Worm (Caenorhabditis elegans) whole organism, dauer: ENCODE measurements around the gene F44B9.2.

Source experiments
- unc-62 ChIP-seq: sonication (generic microtip); optimal IDR thresholded peaks from 2 replicates; lab custom pipeline; 2017; ENCODE audit warnings: missing biosample characterization, missing genetic modification reagents, missing genetic modification characterization

The F44B9.2 gene

DNA sequence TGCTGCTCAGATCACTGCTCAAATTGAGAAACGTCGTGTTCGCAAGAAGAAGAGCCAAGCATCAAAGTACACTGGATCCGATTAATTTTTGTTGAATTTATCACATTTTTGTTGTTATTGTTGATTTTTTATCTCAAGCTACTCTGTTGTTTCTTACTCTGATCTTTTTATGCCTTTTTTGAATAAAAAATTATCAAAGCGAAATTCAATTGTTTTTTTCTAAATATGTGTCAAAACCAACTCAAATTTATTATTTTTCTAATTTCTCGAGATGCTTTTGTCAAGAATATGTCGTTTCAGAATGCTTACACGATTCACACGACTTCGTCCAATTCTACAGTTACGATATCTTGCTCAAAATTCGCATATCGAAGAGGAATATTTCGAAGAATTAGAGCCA is 25.1 kb downstream of the F44B9.2 start, which contains the start of gene K12H4.2:
Gene K12H4.2, plus strand, starts transcription at position 301 of the 400 bp plus-strand sequence.
- TF ChIP-seq unc-62, result no peak

DNA sequence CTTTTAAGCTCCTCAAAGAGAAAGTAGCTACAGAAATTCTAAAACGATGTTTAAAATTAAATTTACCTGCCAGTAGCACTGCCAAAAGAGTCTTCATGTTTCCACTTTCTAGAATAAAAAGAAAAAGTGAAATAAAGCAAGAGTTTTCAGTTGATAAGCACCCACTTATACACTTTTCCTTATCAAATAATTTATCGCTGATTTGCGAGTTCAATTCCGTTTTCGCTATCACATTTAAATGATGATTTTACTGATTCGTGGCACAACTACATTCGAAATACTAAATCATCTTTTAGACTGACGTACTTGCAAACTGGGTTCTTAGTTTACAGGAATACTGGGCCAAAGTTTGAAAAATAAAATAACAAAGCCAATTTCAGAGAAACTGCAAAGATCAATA is 28.7 kb downstream of the F44B9.2 start, which contains the start of gene K12H4.7:
Gene K12H4.7, minus strand, starts transcription at position 138 of the 400 bp plus-strand sequence.
- TF ChIP-seq unc-62, result no peak

DNA sequence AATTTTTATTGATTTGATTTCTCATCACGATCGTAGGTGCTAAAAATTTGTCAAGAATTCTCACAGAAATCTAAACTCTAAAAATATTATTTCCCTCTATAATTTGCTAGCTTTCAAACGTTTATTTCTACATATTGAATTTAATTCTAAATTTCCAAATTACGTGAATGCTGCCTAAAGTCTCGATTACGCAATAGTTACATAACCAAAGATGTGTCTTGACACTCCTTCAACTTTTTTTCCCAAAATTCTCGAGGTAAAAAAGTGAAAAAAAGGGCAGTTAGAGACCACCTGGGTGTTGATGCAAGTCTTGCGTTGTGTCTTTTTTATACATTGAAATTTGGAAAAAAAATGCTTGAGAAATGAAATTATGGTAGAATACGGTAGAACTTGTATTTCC is 29.6 kb downstream of the F44B9.2 start:
- no peak for TF ChIP-seq unc-62

DNA sequence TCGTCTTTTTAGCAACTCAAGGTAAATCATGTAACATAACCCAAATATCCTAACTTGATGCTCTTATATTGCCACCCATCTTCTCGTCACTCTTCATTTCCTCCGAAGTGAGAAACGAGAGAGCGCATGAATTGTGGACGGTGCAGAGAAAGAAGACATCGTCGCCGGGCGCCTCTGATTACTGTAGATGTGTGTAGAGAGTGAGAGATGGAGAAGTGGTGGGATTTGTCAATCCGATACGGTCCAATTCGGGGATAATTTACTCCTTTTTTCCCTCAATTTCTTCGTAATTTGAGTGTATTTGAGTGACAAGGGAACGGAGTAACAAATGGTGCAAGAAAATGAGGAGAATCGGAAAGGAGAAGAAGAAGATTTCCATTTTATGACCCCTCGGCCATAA is 38.9 kb downstream of the F44B9.2 start:
- TF ChIP-seq unc-62, result no peak

DNA sequence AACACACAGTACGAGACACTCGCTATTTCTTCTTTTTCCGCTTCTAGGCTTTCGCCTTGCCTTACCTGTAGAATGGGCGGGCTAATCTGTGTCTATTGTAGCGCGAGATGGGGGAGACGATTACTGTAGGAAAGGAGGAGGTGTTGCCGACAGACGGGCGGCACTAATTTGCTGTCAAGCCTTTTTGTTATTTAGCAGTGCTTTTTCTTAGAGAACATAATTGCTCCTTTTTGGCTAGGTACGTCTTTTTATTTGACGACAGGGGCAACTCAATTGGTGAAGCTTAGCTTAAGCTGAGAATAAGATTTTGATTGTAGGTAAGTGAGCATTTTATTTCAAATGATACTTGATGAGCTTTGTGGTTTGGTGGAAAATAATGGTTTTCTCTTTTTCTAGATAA is 41.4 kb downstream of the F44B9.2 start:
- TF ChIP-seq unc-62, result no peak

DNA sequence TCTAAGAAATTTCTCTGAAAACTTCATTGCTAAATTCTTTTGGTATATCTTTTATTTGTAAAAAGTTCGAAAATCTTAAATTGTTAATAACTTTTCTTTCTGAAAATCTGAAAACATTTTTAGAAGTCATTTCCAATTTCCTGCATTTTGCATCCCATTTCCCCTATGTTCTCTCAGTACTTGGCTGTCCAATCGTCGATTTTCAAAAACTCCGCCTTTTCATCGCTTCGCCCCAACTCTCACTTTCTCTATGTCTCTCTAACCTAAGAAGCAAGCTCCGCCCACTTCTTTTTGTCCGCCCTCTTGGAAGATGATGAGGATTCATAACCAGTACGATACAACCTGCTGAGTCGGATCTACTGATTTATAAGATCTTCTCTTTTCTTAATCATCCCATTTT is 42.8 kb downstream of the F44B9.2 start:
- no peak for TF ChIP-seq unc-62

DNA sequence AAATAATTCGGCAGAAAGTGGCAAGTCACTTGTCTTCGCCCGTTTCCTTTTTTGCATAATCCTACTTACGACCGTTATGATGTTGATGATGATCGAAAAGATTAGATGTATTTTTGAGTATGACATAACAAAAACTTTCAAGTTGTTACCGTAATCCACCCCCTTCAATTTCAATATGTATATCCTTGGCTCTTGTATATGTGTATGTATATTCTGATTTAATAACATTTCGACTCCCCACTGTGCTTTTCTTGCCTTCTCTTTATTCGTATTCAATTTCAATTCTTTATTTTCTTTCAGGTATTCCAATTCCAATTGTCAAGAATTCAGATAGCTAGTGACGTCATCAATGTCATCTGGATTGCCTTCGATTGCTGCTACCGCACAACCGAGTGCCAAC is 44.7 kb downstream of the F44B9.2 start, which contains the start of gene pros-1:
Gene pros-1, plus strand, starts transcription at position 301 of the 400 bp plus-strand sequence.
- TF ChIP-seq unc-62, result no peak

DNA sequence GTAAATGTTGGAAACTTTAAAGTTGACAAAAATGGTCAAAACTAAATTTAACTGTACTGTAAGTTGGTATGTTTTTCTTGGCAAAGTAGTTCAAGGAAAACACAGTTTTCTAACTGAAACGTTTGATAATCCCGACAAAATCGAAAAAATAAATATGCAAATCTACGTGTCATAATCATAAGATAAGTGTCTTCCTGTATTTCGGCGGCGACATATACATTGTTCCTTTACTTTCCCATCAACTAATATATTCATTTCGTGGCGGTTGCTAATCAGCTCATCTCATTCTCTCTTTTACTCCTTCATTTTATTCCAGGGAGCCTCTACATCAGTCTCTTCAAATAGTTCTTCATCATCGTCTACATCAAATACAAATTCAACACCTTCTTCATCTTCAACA is 45.5 kb downstream of the F44B9.2 start:
- TF ChIP-seq unc-62, result no peak

DNA sequence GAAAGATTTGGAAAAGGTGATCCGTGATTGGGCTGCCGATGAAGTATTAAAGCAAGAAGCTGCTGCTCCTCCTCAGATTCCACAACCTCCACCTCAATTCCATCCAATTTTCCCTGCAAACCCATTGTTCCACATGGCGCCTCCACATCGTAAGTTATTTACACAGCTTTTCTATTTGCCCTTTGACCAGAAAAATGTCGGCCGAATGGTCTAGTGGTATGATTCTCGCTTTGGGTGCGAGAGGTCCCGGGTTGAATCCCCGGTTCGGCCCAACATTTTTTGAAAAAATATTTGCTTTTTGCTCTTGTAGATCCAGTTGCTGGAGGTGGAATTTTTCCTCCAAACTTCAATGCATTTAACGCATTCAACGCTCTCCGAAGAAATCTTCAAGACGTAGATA is 46.9 kb downstream of the F44B9.2 start:
- TF ChIP-seq unc-62, result no peak
